Worm (Caenorhabditis elegans) whole organism, L4/young adult: ENCODE data around the gene ccch-2.
"Not testable (repeated sequence)": the region's sequence is repeated elsewhere in the genome, so short reads cannot be mapped to it uniquely, and the experiment has no call there.

ENCODE experiments used
- W03F9.2 ChIP-seq: fragments of 150-350 bp; optimal IDR thresholded peaks from 2 replicates; lab custom pipeline; 2014; ENCODE audit warnings: missing biosample characterization, missing genetic modification characterization
- dao-5 ChIP-seq: sonication (generic microtip); optimal IDR thresholded peaks from 2 replicates; lab custom pipeline; 2016; ENCODE audit warnings: missing genotype, missing genetic modification characterization, moderate library complexity, missing compliant biosample characterization
- him-1 ChIP-seq: sonication (generic microtip); optimal IDR thresholded peaks from 2 replicates; lab custom pipeline; 2016; ENCODE audit warnings: missing genotype, missing genetic modification reagents, missing genetic modification characterization, missing compliant biosample characterization

The ccch-2 gene

ce11 chrIV:16307925-16308324 is 29.9 kb downstream of the ccch-2 start, which contains the start of gene rac-2:
TSS of gene rac-2 (plus strand) at chrIV:16308225.
- TF ChIP-seq dao-5, him-1, W03F9.2 (tag; lab: Kevin White, UChicago): not testable (repeated sequence)

- TF ChIP-seq W03F9.2 (tag; lab: Kevin White, UChicago) (no peak), dao-5 (tag; lab: Kevin White, UChicago) (no peak), him-1 (tag; lab: Kevin White, UChicago) (no peak)
Observed at ce11 chrIV:16310103-16310502, 32.1 kb downstream of the ccch-2 start.

DNA sequence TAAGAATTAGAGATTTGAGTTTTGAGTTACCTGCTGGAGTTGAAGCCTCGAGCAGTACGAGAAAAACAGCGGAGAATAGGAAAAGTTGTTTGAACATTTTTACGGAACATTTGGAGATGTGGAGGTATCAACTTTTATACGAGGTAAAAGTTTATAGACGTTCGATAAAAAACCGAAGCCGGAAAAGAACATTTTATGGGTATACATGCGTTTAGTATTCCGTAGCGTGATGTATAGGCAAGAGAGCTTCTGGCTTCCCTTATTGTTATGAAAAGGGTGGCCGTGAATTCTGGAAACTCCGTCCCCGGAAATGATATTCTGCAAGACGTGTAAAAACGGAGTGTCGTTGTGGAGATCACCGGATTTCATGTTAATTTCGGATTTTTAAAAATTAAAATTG is 42.4 kb downstream of the ccch-2 start, which contains the start of gene K03D3.5:
K03D3.5 (minus strand) TSS at position 101 of the 400 bp plus-strand sequence.
- TF ChIP-seq him-1 (tag; lab: Kevin White, UChicago) = no peak
- TF ChIP-seq dao-5 (tag; lab: Kevin White, UChicago) = no peak
- TF ChIP-seq W03F9.2 (tag; lab: Kevin White, UChicago) = no peak

DNA sequence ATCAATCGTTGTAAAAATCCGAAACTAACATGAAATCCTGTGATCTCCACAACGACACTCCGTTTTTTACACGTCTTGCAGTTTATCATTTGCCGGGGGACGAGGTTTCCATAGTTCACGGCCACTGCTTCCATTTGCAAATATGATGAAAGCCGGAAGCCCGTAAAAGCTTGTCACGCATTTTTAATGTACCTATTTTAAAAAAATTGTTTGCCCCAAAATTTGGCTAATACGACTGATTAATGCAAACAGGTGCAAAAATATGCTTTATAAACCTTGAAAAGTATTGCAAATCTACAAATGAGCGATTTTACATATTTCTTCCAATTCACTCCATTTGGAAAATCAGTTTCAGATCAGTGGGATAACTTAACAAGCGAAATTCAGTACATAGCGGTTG is 42.9 kb downstream of the ccch-2 start, which contains the start of gene srz-61:
srz-61 (plus strand) TSS at position 301 of the 400 bp plus-strand sequence.
- TF ChIP-seq W03F9.2 (tag; lab: Kevin White, UChicago) = no peak
- no peak for TF ChIP-seq dao-5 (tag; lab: Kevin White, UChicago)
- TF ChIP-seq him-1 (tag; lab: Kevin White, UChicago) = no peak

- TF ChIP-seq dao-5 (tag; lab: Kevin White, UChicago) = no peak
- no peak for TF ChIP-seq W03F9.2 (tag; lab: Kevin White, UChicago)
- no peak for TF ChIP-seq him-1 (tag; lab: Kevin White, UChicago)
Observed at ce11 chrIV:16323373-16323772, 45.4 kb downstream of the ccch-2 start, which contains the start of gene srz-104. TSS of gene srz-104 (plus strand) at chrIV:16323673.

DNA sequence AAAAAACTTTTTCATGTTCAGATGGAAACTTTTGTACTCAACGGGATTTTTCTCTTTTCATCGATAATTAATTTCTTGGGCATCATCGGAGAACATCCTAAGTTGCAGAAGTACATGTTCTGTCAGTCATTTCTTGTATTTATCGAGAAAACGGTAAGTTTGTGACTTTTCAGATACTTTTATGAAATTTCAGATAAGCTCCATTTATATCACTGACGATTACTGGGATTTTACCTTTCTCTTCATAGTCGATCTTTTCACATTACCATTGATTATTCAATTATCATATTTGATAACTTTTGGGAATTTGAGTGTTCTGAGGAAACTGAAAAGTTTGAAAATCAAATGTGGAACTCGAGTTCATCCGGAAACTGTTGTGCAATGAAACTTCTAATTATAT is 46.6 kb downstream of the ccch-2 start, which contains the start of gene srz-105:
srz-105 (plus strand) TSS at position 301 of the 400 bp plus-strand sequence.
- TF ChIP-seq W03F9.2 (tag; lab: Kevin White, UChicago) = no peak
- no peak for TF ChIP-seq him-1 (tag; lab: Kevin White, UChicago)
- TF ChIP-seq dao-5 (tag; lab: Kevin White, UChicago) = no peak

- no peak for TF ChIP-seq dao-5 (tag; lab: Kevin White, UChicago)
- TF ChIP-seq him-1 (tag; lab: Kevin White, UChicago) = no peak
- no peak for TF ChIP-seq W03F9.2 (tag; lab: Kevin White, UChicago)
Observed at ce11 chrIV:16328519-16328918, 50.5 kb downstream of the ccch-2 start, which contains the start of gene K03D3.2. TSS of gene K03D3.2 (minus strand) at chrIV:16328619.
